ENCODE assay signal across 3 fruit fly cellular contexts in genomic region chr2L:9981809-9982208, dm6.
A peak's percentile ranks its signal among the peaks of the same experiment; 100 is the strongest.
TF ChIP-seq lines count a peak whose summit lies in the region.

No protein-coding gene starts in this region.

TF ChIP-seq in whole organism, embryonic, 481 proteins besides CTCF, POLR2A, EP300 and RAD21 (continued from another document):
- TF ChIP-seq CG14441 (GFP tag; IDR thresholded peaks at IDR 0.05; lab: Robert Waterston, UW) (no peak), Pdp1 (GFP tag; optimal IDR thresholded peaks at IDR 0.05; lab: Kevin White, UChicago) (no peak), mld (GFP tag; IDR thresholded peaks at IDR 0.05; lab: Robert Waterston, UW; ENCODE audit: partially characterized antibody) (no peak), CG10979 (tag; optimal IDR thresholded peaks at IDR 0.05; lab: Kevin White, UChicago) (peak; percentile 31), ewg (GFP tag; optimal IDR thresholded peaks at IDR 0.05; lab: Kevin White, UChicago) (no peak), Xrp1 (GFP tag; IDR thresholded peaks at IDR 0.05; lab: Robert Waterston, UW) (no peak), CG31365 (tag; optimal IDR thresholded peaks at IDR 0.05; lab: Kevin White, UChicago) (no peak), fu2 (GFP tag; optimal IDR thresholded peaks at IDR 0.05; lab: Kevin White, UChicago) (no peak), CG8765 (GFP tag; IDR thresholded peaks at IDR 0.05; lab: Robert Waterston, UW) (0 out of 2 replicates have a peak, but pooled peaks have one; percentile 45), knrl (GFP tag; IDR thresholded peaks at IDR 0.05; lab: Robert Waterston, UW; ENCODE audit: partially characterized antibody) (no peak), CG7786 (GFP tag; optimal IDR thresholded peaks at IDR 0.05; lab: Kevin White, UChicago) (no peak), HLH4C (GFP tag; IDR thresholded peaks at IDR 0.05; lab: Robert Waterston, UW; ENCODE audit: partially characterized antibody) (no peak), CG9817 (tag; optimal IDR thresholded peaks at IDR 0.05; lab: Kevin White, UChicago) (no peak), dmrt11E (tag; optimal IDR thresholded peaks at IDR 0.05; lab: Kevin White, UChicago) (peak; percentile 7)

TF ChIP-seq in whole organism, prepupa, 60 proteins besides CTCF, POLR2A, EP300 and RAD21 (continued from another document):
- TF ChIP-seq vri (GFP tag; optimal IDR thresholded peaks at IDR 0.05; lab: Kevin White, UChicago): no peak
- TF ChIP-seq Ets96B (tag; optimal IDR thresholded peaks at IDR 0.05; lab: Kevin White, UChicago): peak; percentile 67
- TF ChIP-seq CG8319 (GFP tag; optimal IDR thresholded peaks at IDR 0.05; lab: Kevin White, UChicago): no peak
- TF ChIP-seq CG6808 (GFP tag; optimal IDR thresholded peaks at IDR 0.05; lab: Kevin White, UChicago): peak; percentile 26
- no peak for TF ChIP-seq CG9139 (GFP tag; optimal IDR thresholded peaks at IDR 0.05; lab: Kevin White, UChicago)
- peak; percentile 35 for TF ChIP-seq Hr39 (GFP tag; optimal IDR thresholded peaks at IDR 0.05; lab: Kevin White, UChicago)
- TF ChIP-seq CG8632 (GFP tag; optimal IDR thresholded peaks at IDR 0.05; lab: Kevin White, UChicago): peak; percentile 38
- TF ChIP-seq CG34406 (GFP tag; optimal IDR thresholded peaks at IDR 0.05; lab: Kevin White, UChicago): peak; percentile 26
- peak; percentile 58 for TF ChIP-seq Met (GFP tag; optimal IDR thresholded peaks at IDR 0.05; lab: Kevin White, UChicago)
- no peak for TF ChIP-seq CG16779 (tag; optimal IDR thresholded peaks at IDR 0.05; lab: Kevin White, UChicago)
- peak; percentile 61 for TF ChIP-seq CG3919 (GFP tag; optimal IDR thresholded peaks at IDR 0.05; lab: Kevin White, UChicago)
- TF ChIP-seq salr (GFP tag; optimal IDR thresholded peaks at IDR 0.05; lab: Kevin White, UChicago): no peak
- TF ChIP-seq Sox15 (GFP tag; optimal IDR thresholded peaks at IDR 0.05; lab: Kevin White, UChicago): no peak
- TF ChIP-seq CG1621 (tag; optimal IDR thresholded peaks at IDR 0.05; lab: Kevin White, UChicago): no peak
- no peak for TF ChIP-seq fkh (GFP tag; optimal IDR thresholded peaks at IDR 0.05; lab: Kevin White, UChicago)
- TF ChIP-seq CG7368 (GFP tag; optimal IDR thresholded peaks at IDR 0.05; lab: Kevin White, UChicago): no peak
- peak; percentile 79 for TF ChIP-seq svp (GFP tag; lab: Kevin White, UChicago)
- peak; percentile 7 for TF ChIP-seq Hr4 (GFP tag; optimal IDR thresholded peaks at IDR 0.05; lab: Kevin White, UChicago)
- peak; percentile 59 for TF ChIP-seq dsx (GFP tag; optimal IDR thresholded peaks at IDR 0.05; lab: Kevin White, UChicago; ENCODE audit: poor library complexity, severe bottlenecking)
- TF ChIP-seq cyc (GFP tag; optimal IDR thresholded peaks at IDR 0.05; lab: Kevin White, UChicago): peak; percentile 30
- peak; percentile 5 for TF ChIP-seq pdm3 (GFP tag; optimal IDR thresholded peaks at IDR 0.05; lab: Kevin White, UChicago)
- TF ChIP-seq Gug (GFP tag; IDR thresholded peaks at IDR 0.05; lab: Robert Waterston, UW): no peak
- no peak for TF ChIP-seq Blimp-1 (GFP tag; optimal IDR thresholded peaks at IDR 0.05; lab: Kevin White, UChicago)
- no peak for TF ChIP-seq CG6854 (GFP tag; optimal IDR thresholded peaks at IDR 0.05; lab: Kevin White, UChicago)
- TF ChIP-seq ss (GFP tag; optimal IDR thresholded peaks at IDR 0.05; lab: Kevin White, UChicago): peak; percentile 54 to 56
- no peak for TF ChIP-seq CG6163 (GFP tag; IDR thresholded peaks at IDR 0.05; lab: Robert Waterston, UW)
- peak; percentile 18 for TF ChIP-seq CG10631 (GFP tag; optimal IDR thresholded peaks at IDR 0.05; lab: Kevin White, UChicago)
- peak; percentile 43 for TF ChIP-seq acj6 (GFP tag; optimal IDR thresholded peaks at IDR 0.05; lab: Kevin White, UChicago)
- no peak for TF ChIP-seq fd85E (GFP tag; optimal IDR thresholded peaks at IDR 0.05; lab: Kevin White, UChicago)
- no peak for TF ChIP-seq dac (GFP tag; optimal IDR thresholded peaks at IDR 0.05; lab: Kevin White, UChicago)
- TF ChIP-seq CG4318 (GFP tag; optimal IDR thresholded peaks at IDR 0.05; lab: Kevin White, UChicago): no peak
- peak; percentile 64 for TF ChIP-seq topi (GFP tag; optimal IDR thresholded peaks at IDR 0.05; lab: Kevin White, UChicago)
- no peak for TF ChIP-seq Lpt (GFP tag; optimal IDR thresholded peaks at IDR 0.05; lab: Kevin White, UChicago)
- TF ChIP-seq Eip75B (GFP tag; optimal IDR thresholded peaks at IDR 0.05; lab: Kevin White, UChicago): peak; percentile 45
- TF ChIP-seq Eip78C (GFP tag; lab: Kevin White, UChicago): peak; percentile 88
- peak; percentile 24 for TF ChIP-seq spab (GFP tag; optimal IDR thresholded peaks at IDR 0.05; lab: Kevin White, UChicago)

TF ChIP-seq in whole organism, wandering third instar larva, 38 proteins besides CTCF, POLR2A, EP300 and RAD21 (continued from another document):
- no peak for TF ChIP-seq OdsH (GFP tag; optimal IDR thresholded peaks at IDR 0.05; lab: Kevin White, UChicago)
TF ChIP-seq in whole organism, wandering third instar larva: peak in this region for 10.
